Fruit fly (Drosophila melanogaster) whole organism, embryonic: ENCODE data around the gene CG14646.

Experiments used
- CG11398 ChIP-seq: fragments of 200-800 bp; sonication (Bioruptor generic); optimal IDR thresholded peaks from 2 replicates; lab custom pipeline; 2016; ENCODE audit warnings: missing biosample characterization, missing genetic modification characterization
- CG15696 ChIP-seq: fragments of 200-800 bp; sonication (Bioruptor generic); optimal IDR thresholded peaks from 2 replicates; lab custom pipeline; 2019; ENCODE audit warnings: missing biosample characterization, mild to moderate bottlenecking, missing genetic modification characterization, moderate library complexity
- CG17186 ChIP-seq: fragments of 200-800 bp; sonication (Bioruptor generic); optimal IDR thresholded peaks from 3 replicates; lab custom pipeline; 2017; ENCODE audit warnings: missing biosample characterization, missing genetic modification reagents, missing genetic modification characterization
- CG30403 ChIP-seq: fragments of 200-800 bp; sonication (Bioruptor generic); optimal IDR thresholded peaks from 3 replicates; lab custom pipeline; 2016; ENCODE audit warnings: missing biosample characterization, missing genetic modification characterization
- CG3407 ChIP-seq: fragments of 200-800 bp; sonication (Bioruptor generic); optimal IDR thresholded peaks from 2 replicates; lab custom pipeline; 2018; ENCODE audit warnings: missing biosample characterization, mild to moderate bottlenecking, missing genetic modification characterization
- CHES-1-like ChIP-seq: fragments of 200-800 bp; sonication (Bioruptor generic); optimal IDR thresholded peaks from 2 replicates; lab custom pipeline; 2016; ENCODE audit warnings: missing biosample characterization, missing genetic modification characterization
- Dbx ChIP-seq: fragments of 200-800 bp; sonication (Bioruptor generic); IDR thresholded peaks from 3 replicates; pipeline ENCODE4 v1.3.6; 2022; ENCODE audit warnings: missing biosample characterization, missing genetic modification characterization
- Dek ChIP-seq: fragments of 200-800 bp; sonication (Bioruptor generic); optimal IDR thresholded peaks from 3 replicates; lab custom pipeline; 2019; ENCODE audit warnings: missing biosample characterization, mild to moderate bottlenecking, missing genetic modification characterization, moderate library complexity
- Dfd ChIP-seq, 2 experiments: fragments of >200 bp; optimal IDR thresholded peaks; 2 replicates each; lab custom pipeline; 2017; ENCODE audit warnings: missing biosample characterization in 2 of 2, missing genetic modification characterization in 2 of 2
- Dip2 ChIP-seq: fragments of 200-800 bp; sonication (Bioruptor generic); IDR thresholded peaks from 2 replicates; pipeline ENCODE4 v1.3.6; 2022; ENCODE audit warnings: missing biosample characterization, missing genetic modification characterization
- ERR ChIP-seq: fragments of 200-800 bp; sonication (Bioruptor generic); optimal IDR thresholded peaks from 2 replicates; lab custom pipeline; 2016; ENCODE audit warnings: missing biosample characterization, missing genetic modification characterization
- GATAe ChIP-seq: fragments of 200-800 bp; sonication (Bioruptor generic); conservative IDR thresholded peaks from 2 replicates; pipeline ENCODE4 v1.3.6; 2022; ENCODE audit warnings: missing biosample characterization, missing genetic modification characterization
- Rx ChIP-seq: fragments of 200-800 bp; sonication (Bioruptor generic); IDR thresholded peaks from 2 replicates; pipeline ENCODE4 v1.3.6; 2022; ENCODE audit warnings: missing biosample characterization, missing genetic modification characterization
- Taf1 ChIP-seq: fragments of 200-800 bp; sonication (Bioruptor generic); IDR thresholded peaks from 2 replicates; pipeline ENCODE4 v1.3.6; 2022; ENCODE audit warnings: missing biosample characterization, missing genetic modification characterization
- ase ChIP-seq: fragments of 200-800 bp; sonication (Bioruptor generic); IDR thresholded peaks from 3 replicates; pipeline ENCODE4 v1.3.6; 2022; ENCODE audit warnings: missing biosample characterization, missing genetic modification characterization
- bcd ChIP-seq: fragments of 200-800 bp; sonication (Bioruptor generic); optimal IDR thresholded peaks from 2 replicates; lab custom pipeline; 2017; ENCODE audit warnings: missing biosample characterization, mild to moderate bottlenecking, missing genetic modification characterization
- bowl ChIP-seq: fragments of 200-800 bp; sonication (Bioruptor generic); IDR thresholded peaks from 2 replicates; pipeline ENCODE4 v1.3.6; 2022; ENCODE audit warnings: missing biosample characterization, missing genetic modification characterization
- caup ChIP-seq: fragments of 200-800 bp; sonication (Bioruptor generic); optimal IDR thresholded peaks from 3 replicates; lab custom pipeline; 2017; ENCODE audit warnings: missing biosample characterization, mild to moderate bottlenecking, missing genetic modification characterization, moderate library complexity; ENCODE audit not compliant: severe bottlenecking
- dmrt99B ChIP-seq: fragments of 200-800 bp; sonication (Bioruptor generic); optimal IDR thresholded peaks from 2 replicates; lab custom pipeline; 2018; ENCODE audit warnings: missing biosample characterization, mild to moderate bottlenecking, missing genetic modification characterization, moderate library complexity
- hth ChIP-seq: fragments of >200 bp; optimal IDR thresholded peaks from 2 replicates; lab custom pipeline; 2017; ENCODE audit warnings: inconsistent platforms
- lmd ChIP-seq: fragments of 200-800 bp; sonication (Bioruptor generic); IDR thresholded peaks from 2 replicates; pipeline ENCODE4 v1.3.6; 2022; ENCODE audit warnings: missing biosample characterization, missing genetic modification characterization
- mld ChIP-seq: fragments of 200-800 bp; sonication (Bioruptor generic); IDR thresholded peaks from 3 replicates; pipeline ENCODE4 v1.3.6; 2022; ENCODE audit warnings: missing biosample characterization, missing genetic modification characterization; ENCODE audit not compliant: partially characterized antibody

The CG14646 gene

dm6 chr3R:4437113-4437512 lies 46.9 kb downstream of the CG14646 start, which contains the start of the genes Lipt2 and CG14650 (continued):
- no peak for TF ChIP-seq Rx (GFP tag; lab: Robert Waterston, UW)
- TF ChIP-seq dmrt99B (tag; lab: Kevin White, UChicago) = no peak
- TF ChIP-seq ase (GFP tag; lab: Robert Waterston, UW) = no peak
- 0 out of 3 replicates have a peak, but pooled peaks have one; percentile 19 for TF ChIP-seq Dbx (GFP tag; lab: Robert Waterston, UW)
- TF ChIP-seq bowl = no peak
- no peak for TF ChIP-seq mld (GFP tag; lab: Robert Waterston, UW)
- peak; percentile 52 for TF ChIP-seq CG17186
- TF ChIP-seq Dip2 = no peak
- no peak for TF ChIP-seq CG11398 (GFP tag; lab: Kevin White, UChicago)
- TF ChIP-seq CG30403 (GFP tag; lab: Kevin White, UChicago) = peak; percentile 74

dm6 chr3R:4437817-4438216 lies 47.7 kb downstream of the CG14646 start:
- no peak for TF ChIP-seq ERR (GFP tag; lab: Kevin White, UChicago)
- TF ChIP-seq CHES-1-like (GFP tag; lab: Kevin White, UChicago) = no peak
- no peak for TF ChIP-seq caup (GFP tag; lab: Kevin White, UChicago)
- no peak for TF ChIP-seq Taf1 (GFP tag; lab: Robert Waterston, UW)
- TF ChIP-seq hth (lab: Kevin White, UChicago) = no peak
- TF ChIP-seq CG3407 = no peak
- TF ChIP-seq CG15696 (tag; lab: Kevin White, UChicago) = no peak
- no peak for TF ChIP-seq lmd (GFP tag; lab: Robert Waterston, UW)
- TF ChIP-seq bcd (GFP tag; lab: Kevin White, UChicago) = no peak
- TF ChIP-seq Dfd (GFP tag; optimal IDR thresholded peaks at IDR 0.05; lab: Kevin White, UChicago) = no peak
- no peak for TF ChIP-seq Dek (tag; lab: Kevin White, UChicago)
- TF ChIP-seq GATAe = no peak
